In genomic region chrIII:3786427-3786935, ce11 we compare ENCODE assay signal across 1 worm cellular context.
TF ChIP-seq lines count a peak whose summit lies in the region.

TSS of gene acy-3 (minus strand) at chrIII:3786477.

TF ChIP-seq in whole organism, L1 larva, 84 proteins besides CTCF, POLR2A, EP300 and RAD21 (continued from another document):
- TF ChIP-seq elt-2 (tag; optimal IDR thresholded peaks at IDR 0.05; lab: Kevin White, UChicago): peak; percentile 28
- peak; percentile 29 to 53 for TF ChIP-seq lsy-2 (tag; optimal IDR thresholded peaks at IDR 0.05; lab: Kevin White, UChicago)
- no peak for TF ChIP-seq vab-15 (tag; optimal IDR thresholded peaks at IDR 0.05; lab: Kevin White, UChicago)
- TF ChIP-seq efl-3 (GFP tag; optimal IDR thresholded peaks at IDR 0.05; lab: Kevin White, UChicago): no peak
- TF ChIP-seq unc-130 (tag; optimal IDR thresholded peaks at IDR 0.05; lab: Kevin White, UChicago): peak; percentile 18
- TF ChIP-seq nhr-71 (tag; optimal IDR thresholded peaks at IDR 0.05; lab: Kevin White, UChicago): peak; percentile 85
- TF ChIP-seq aha-1 (tag; optimal IDR thresholded peaks at IDR 0.05; lab: Kevin White, UChicago): no peak
- TF ChIP-seq fkh-4 (tag; optimal IDR thresholded peaks at IDR 0.05; lab: Kevin White, UChicago; ENCODE audit: borderline replicate concordance): no peak
- peak; percentile 72 for TF ChIP-seq rnt-1 (tag; optimal IDR thresholded peaks at IDR 0.05; lab: Kevin White, UChicago)
- TF ChIP-seq ceh-8 (GFP tag; optimal IDR thresholded peaks at IDR 0.05; lab: Kevin White, UChicago): no peak
- no peak for TF ChIP-seq ets-5 (GFP tag; IDR thresholded peaks at IDR 0.05; lab: Robert Waterston, UW)
- peak; percentile 52 for TF ChIP-seq ztf-4 (tag; optimal IDR thresholded peaks at IDR 0.05; lab: Kevin White, UChicago)
- TF ChIP-seq fos-1 (tag; optimal IDR thresholded peaks at IDR 0.05; lab: Kevin White, UChicago): peak; percentile 19
- TF ChIP-seq C16A3.4 (tag; optimal IDR thresholded peaks at IDR 0.05; lab: Kevin White, UChicago): no peak
- TF ChIP-seq snpc-4 (tag; optimal IDR thresholded peaks at IDR 0.05; lab: Kevin White, UChicago): no peak
- TF ChIP-seq nhr-20 (tag; optimal IDR thresholded peaks at IDR 0.05; lab: Kevin White, UChicago): peak; percentile 62
- TF ChIP-seq nhr-85 (tag; lab: Kevin White, UChicago): peak; percentile 86
- TF ChIP-seq zag-1 (tag; optimal IDR thresholded peaks at IDR 0.05; lab: Kevin White, UChicago): no peak
- no peak for TF ChIP-seq pag-3 (tag; optimal IDR thresholded peaks at IDR 0.05; lab: Kevin White, UChicago; ENCODE audit: borderline replicate concordance, insufficient read depth)
- peak; percentile 24 for TF ChIP-seq nhr-11 (tag; optimal IDR thresholded peaks at IDR 0.05; lab: Kevin White, UChicago)
- TF ChIP-seq unc-30 (tag; optimal IDR thresholded peaks at IDR 0.05; lab: Kevin White, UChicago): no peak
- TF ChIP-seq sup-37 (GFP tag; optimal IDR thresholded peaks at IDR 0.05; lab: Kevin White, UChicago): peak; percentile 25
- TF ChIP-seq sptf-1 (tag; optimal IDR thresholded peaks at IDR 0.05; lab: Kevin White, UChicago): no peak
- TF ChIP-seq egl-27 (tag; optimal IDR thresholded peaks at IDR 0.05; lab: Kevin White, UChicago): peak in 1 of 2 experiments; percentile 19
- no peak for TF ChIP-seq mef-2 (tag; optimal IDR thresholded peaks at IDR 0.05; lab: Kevin White, UChicago)
- TF ChIP-seq nhr-19 (GFP tag; conservative IDR thresholded peaks at IDR 0.05; lab: Robert Waterston, UW): peak; percentile 67
- peak; percentile 21 for TF ChIP-seq xbp-1 (tag; optimal IDR thresholded peaks at IDR 0.05; lab: Kevin White, UChicago)
- TF ChIP-seq lir-3 (tag; optimal IDR thresholded peaks at IDR 0.05; lab: Kevin White, UChicago; ENCODE audit: poor library complexity): no peak
- TF ChIP-seq hpl-2 (GFP tag; optimal IDR thresholded peaks at IDR 0.05; lab: Kevin White, UChicago): no peak
- no peak for TF ChIP-seq nhr-28 (tag; optimal IDR thresholded peaks at IDR 0.05; lab: Kevin White, UChicago)
- no peak for TF ChIP-seq lin-39 (tag; optimal IDR thresholded peaks at IDR 0.05; lab: Kevin White, UChicago)
- no peak for TF ChIP-seq aly-2 (tag; optimal IDR thresholded peaks at IDR 0.05; lab: Kevin White, UChicago)
- no peak for TF ChIP-seq unc-86 (tag; optimal IDR thresholded peaks at IDR 0.05; lab: Kevin White, UChicago)
- no peak for TF ChIP-seq dsc-1 (tag; optimal IDR thresholded peaks at IDR 0.05; lab: Kevin White, UChicago)
- no peak for TF ChIP-seq Y116A8C.19 (tag; optimal IDR thresholded peaks at IDR 0.05; lab: Kevin White, UChicago; ENCODE audit: borderline replicate concordance)
- TF ChIP-seq mep-1 (tag; optimal IDR thresholded peaks at IDR 0.05; lab: Kevin White, UChicago): no peak
- no peak for TF ChIP-seq sox-4 (tag; optimal IDR thresholded peaks at IDR 0.05; lab: Kevin White, UChicago)
- no peak for TF ChIP-seq F16B12.6 (tag; optimal IDR thresholded peaks at IDR 0.05; lab: Kevin White, UChicago)
- no peak for TF ChIP-seq ceh-63 (GFP tag; optimal IDR thresholded peaks at IDR 0.05; lab: Kevin White, UChicago)
- TF ChIP-seq lin-35 (GFP tag; optimal IDR thresholded peaks at IDR 0.05; lab: Kevin White, UChicago): peak; percentile 5 to 40
- peak in 1 of 6 experiments; percentile 18 for TF ChIP-seq elt-3 (tag; optimal IDR thresholded peaks at IDR 0.05; lab: Kevin White, UChicago)
- peak; percentile 56 for TF ChIP-seq nhr-47 (tag; optimal IDR thresholded peaks at IDR 0.05; lab: Kevin White, UChicago)
- peak; percentile 1 for TF ChIP-seq skn-1 (tag; optimal IDR thresholded peaks at IDR 0.05; lab: Kevin White, UChicago)
- no peak for TF ChIP-seq irx-1 (tag; optimal IDR thresholded peaks at IDR 0.05; lab: Kevin White, UChicago)
- TF ChIP-seq efl-1 (optimal IDR thresholded peaks at IDR 0.05; lab: Kevin White, UChicago): peak; percentile 46 to 58
- peak in 1 of 2 experiments; percentile 94 for TF ChIP-seq efl-1 (GFP tag; optimal IDR thresholded peaks at IDR 0.05 in 1 of 2; lab: Kevin White, UChicago)
- peak; percentile 76 for TF ChIP-seq snu-23 (GFP tag; optimal IDR thresholded peaks at IDR 0.05; lab: Kevin White, UChicago)
- TF ChIP-seq unc-62 (GFP tag; optimal IDR thresholded peaks at IDR 0.05; lab: Kevin White, UChicago): no peak
- no peak for TF ChIP-seq mab-9 (GFP tag; IDR thresholded peaks at IDR 0.05; lab: Robert Waterston, UW)
- TF ChIP-seq zip-4 (GFP tag; optimal IDR thresholded peaks at IDR 0.05; lab: Kevin White, UChicago): no peak
- TF ChIP-seq hlh-4 (tag; optimal IDR thresholded peaks at IDR 0.05; lab: Kevin White, UChicago): no peak
- no peak for TF ChIP-seq ces-1 (GFP tag; optimal IDR thresholded peaks at IDR 0.05; lab: Kevin White, UChicago)
- TF ChIP-seq tbx-2 (tag; optimal IDR thresholded peaks at IDR 0.05; lab: Kevin White, UChicago): peak; percentile 31
- no peak for TF ChIP-seq C04F5.9 (tag; optimal IDR thresholded peaks at IDR 0.05; lab: Kevin White, UChicago)
- peak in 1 of 2 experiments; percentile 30 for TF ChIP-seq mdl-1 (tag; optimal IDR thresholded peaks at IDR 0.05; lab: Kevin White, UChicago)
- TF ChIP-seq lin-15B (tag; optimal IDR thresholded peaks at IDR 0.05; lab: Kevin White, UChicago): no peak
- no peak for TF ChIP-seq ceh-88 (GFP tag; IDR thresholded peaks at IDR 0.05; lab: Robert Waterston, UW)
- no peak for TF ChIP-seq unc-98 (GFP tag; IDR thresholded peaks at IDR 0.05; lab: Robert Waterston, UW)
- no peak for TF ChIP-seq ama-1 (optimal IDR thresholded peaks at IDR 0.05; lab: Kevin White, UChicago)
- no peak for TF ChIP-seq nhr-237 (tag; optimal IDR thresholded peaks at IDR 0.05; lab: Kevin White, UChicago)
- TF ChIP-seq grh-1 (GFP tag; IDR thresholded peaks at IDR 0.05; lab: Robert Waterston, UW): no peak
- TF ChIP-seq nhr-77 (tag; optimal IDR thresholded peaks at IDR 0.05; lab: Kevin White, UChicago): no peak
- no peak for TF ChIP-seq alr-1 (tag; optimal IDR thresholded peaks at IDR 0.05; lab: Kevin White, UChicago; ENCODE audit: borderline replicate concordance)
- TF ChIP-seq ceh-90 (tag; optimal IDR thresholded peaks at IDR 0.05; lab: Kevin White, UChicago): no peak
- TF ChIP-seq isw-1 (GFP tag; IDR thresholded peaks at IDR 0.05; lab: Robert Waterston, UW): no peak
- peak; percentile 78 for TF ChIP-seq lin-14 (GFP tag; optimal IDR thresholded peaks at IDR 0.05; lab: Kevin White, UChicago)
